Worm (Caenorhabditis elegans) whole organism, young adult: ENCODE results near the gene srt-8.
A peak's percentile ranks its signal among the peaks of the same experiment; 100 is the strongest.
"Not testable (repeated sequence)": the region's sequence is repeated elsewhere in the genome, so short reads cannot be mapped to it uniquely, and the experiment has no call there.

Experiments
- B0035.1 ChIP-seq: sonication (generic microtip); optimal IDR thresholded peaks from 2 replicates; lab custom pipeline; 2016; ENCODE audit warnings: missing genetic modification characterization, mild to moderate bottlenecking, missing compliant biosample characterization, missing genotype, missing genetic modification reagents
- F23B12.7 ChIP-seq: sonication (generic microtip); optimal IDR thresholded peaks from 2 replicates; lab custom pipeline; 2017; ENCODE audit warnings: missing genetic modification characterization, mild to moderate bottlenecking, missing compliant biosample characterization, antibody characterized with exemption, moderate library complexity; ENCODE audit not compliant: insufficient read depth
- F37B4.10 ChIP-seq: fragments of 200-800 bp; sonication (Bioruptor generic); IDR thresholded peaks from 2 replicates; pipeline ENCODE4 v1.3.6; 2022; ENCODE audit warnings: missing genetic modification characterization, missing compliant biosample characterization
- F39B2.1 ChIP-seq: fragments of 200-800 bp; sonication (Bioruptor generic); IDR thresholded peaks from 2 replicates; pipeline ENCODE4 v1.3.6; 2022; ENCODE audit warnings: missing genetic modification reagents, missing genetic modification characterization, missing compliant biosample characterization
- F49E8.2 ChIP-seq: sonication (generic microtip); optimal IDR thresholded peaks from 3 replicates; lab custom pipeline; 2017; ENCODE audit warnings: missing genetic modification characterization, mild to moderate bottlenecking, missing compliant biosample characterization, antibody characterized with exemption, moderate library complexity; ENCODE audit not compliant: insufficient read depth
- K11D2.4 ChIP-seq: fragments of 200-800 bp; sonication (Bioruptor generic); IDR thresholded peaks from 2 replicates; pipeline ENCODE4 v1.3.6; 2022; ENCODE audit warnings: missing genetic modification reagents, missing genetic modification characterization, missing compliant biosample characterization
- Y53F4B.3 ChIP-seq: fragments of 200-800 bp; sonication (Bioruptor generic); IDR thresholded peaks from 2 replicates; pipeline ENCODE4 v1.3.6; 2022; ENCODE audit warnings: missing genetic modification reagents, missing genetic modification characterization, missing compliant biosample characterization
- Y53G8AR.9 ChIP-seq: fragments of 200-800 bp; sonication (Bioruptor generic); conservative IDR thresholded peaks from 2 replicates; pipeline ENCODE4 v1.3.6; 2022; ENCODE audit warnings: missing genetic modification reagents, missing genetic modification characterization, missing compliant biosample characterization
- Y67H2A.10 ChIP-seq: fragments of 200-800 bp; sonication (Bioruptor generic); conservative IDR thresholded peaks from 2 replicates; pipeline ENCODE4 v1.3.6; 2022; ENCODE audit warnings: missing genetic modification reagents, missing genetic modification characterization, missing compliant biosample characterization
- Y95B8A.8 ChIP-seq: fragments of 200-800 bp; sonication (Bioruptor generic); IDR thresholded peaks from 2 replicates; pipeline ENCODE4 v1.3.6; 2022; ENCODE audit warnings: missing genetic modification reagents, missing genetic modification characterization, missing compliant biosample characterization
- aptf-2 ChIP-seq: fragments of 200-800 bp; sonication (Bioruptor generic); conservative IDR thresholded peaks from 2 replicates; pipeline ENCODE4 v1.3.6; 2022; ENCODE audit warnings: missing genetic modification reagents, missing genetic modification characterization, missing compliant biosample characterization
- aptf-3 ChIP-seq: fragments of 200-800 bp; sonication (Bioruptor generic); IDR thresholded peaks from 2 replicates; pipeline ENCODE4 v1.3.6; 2022; ENCODE audit warnings: missing genetic modification characterization, missing compliant biosample characterization
- bed-1 ChIP-seq: fragments of 200-800 bp; sonication (Bioruptor generic); IDR thresholded peaks from 2 replicates; pipeline ENCODE4 v1.3.6; 2022; ENCODE audit warnings: missing genetic modification reagents, missing genetic modification characterization, missing compliant biosample characterization
- bed-2 ChIP-seq: fragments of 200-800 bp; sonication (Bioruptor generic); IDR thresholded peaks from 2 replicates; pipeline ENCODE4 v1.3.6; 2022; ENCODE audit warnings: missing genetic modification reagents, missing genetic modification characterization, missing compliant biosample characterization
- ccch-3 ChIP-seq: fragments of 200-800 bp; sonication (Bioruptor generic); optimal IDR thresholded peaks from 2 replicates; lab custom pipeline; 2018; ENCODE audit warnings: mild to moderate bottlenecking, missing genetic modification characterization, missing compliant biosample characterization
- cebp-2 ChIP-seq: fragments of 200-800 bp; sonication (Bioruptor generic); IDR thresholded peaks from 2 replicates; pipeline ENCODE4 v1.3.6; 2022; ENCODE audit warnings: missing genetic modification characterization, missing compliant biosample characterization
- ceh-100 ChIP-seq: fragments of 200-800 bp; sonication (Bioruptor generic); IDR thresholded peaks from 2 replicates; pipeline ENCODE4 v1.3.6; 2022; ENCODE audit warnings: missing genetic modification reagents, missing genetic modification characterization, missing compliant biosample characterization
- ceh-40 ChIP-seq: fragments of 200-800 bp; sonication (Bioruptor generic); IDR thresholded peaks from 2 replicates; pipeline ENCODE4 v1.3.6; 2022; ENCODE audit warnings: missing genetic modification characterization, missing compliant biosample characterization
- die-1 ChIP-seq: sonication (generic microtip); optimal IDR thresholded peaks from 2 replicates; lab custom pipeline; 2016; ENCODE audit warnings: missing genotype, mild to moderate bottlenecking, missing genetic modification characterization, missing compliant biosample characterization
- dox-1 ChIP-seq: fragments of 200-800 bp; sonication (Bioruptor generic); IDR thresholded peaks from 2 replicates; pipeline ENCODE4 v1.3.6; 2022; ENCODE audit warnings: missing genetic modification reagents, missing genetic modification characterization, missing compliant biosample characterization
- egl-18 ChIP-seq: fragments of 200-800 bp; sonication (Bioruptor generic); IDR thresholded peaks from 2 replicates; pipeline ENCODE4 v1.3.6; 2022; ENCODE audit warnings: missing genetic modification reagents, missing genetic modification characterization, missing compliant biosample characterization
- lag-1 ChIP-seq: fragments of 200-800 bp; sonication (Bioruptor generic); IDR thresholded peaks from 2 replicates; pipeline ENCODE4 v1.3.6; 2022; ENCODE audit warnings: missing genetic modification reagents, missing genetic modification characterization, missing compliant biosample characterization
- lin-54 ChIP-seq: fragments of 200-800 bp; sonication (Bioruptor generic); optimal IDR thresholded peaks from 2 replicates; lab custom pipeline; 2018; ENCODE audit warnings: mild to moderate bottlenecking, missing genetic modification characterization, missing compliant biosample characterization
- lsy-27 ChIP-seq: sonication (generic microtip); optimal IDR thresholded peaks from 2 replicates; lab custom pipeline; 2017; ENCODE audit warnings: missing genetic modification characterization, mild to moderate bottlenecking, missing compliant biosample characterization, antibody characterized with exemption, missing genotype, borderline replicate concordance; ENCODE audit not compliant: insufficient read depth
- madf-10 ChIP-seq: sonication (generic microtip); optimal IDR thresholded peaks from 2 replicates; lab custom pipeline; 2016; ENCODE audit warnings: mild to moderate bottlenecking, missing genetic modification characterization, missing compliant biosample characterization
- madf-3 ChIP-seq: fragments of 200-800 bp; sonication (Bioruptor generic); IDR thresholded peaks from 2 replicates; pipeline ENCODE4 v1.3.6; 2022; ENCODE audit warnings: missing genetic modification reagents, missing genetic modification characterization, missing compliant biosample characterization
- madf-6 ChIP-seq: fragments of 200-800 bp; sonication (Bioruptor generic); IDR thresholded peaks from 2 replicates; pipeline ENCODE4 v1.3.6; 2022; ENCODE audit warnings: missing genetic modification reagents, missing genetic modification characterization, missing compliant biosample characterization
- madf-8 ChIP-seq: fragments of 200-800 bp; sonication (Bioruptor generic); conservative IDR thresholded peaks from 2 replicates; pipeline ENCODE4 v1.3.6; 2022; ENCODE audit warnings: missing genetic modification reagents, missing genetic modification characterization, missing compliant biosample characterization
- mcd-1 ChIP-seq: fragments of 200-800 bp; sonication (Bioruptor generic); IDR thresholded peaks from 2 replicates; pipeline ENCODE4 v1.3.6; 2022; ENCODE audit warnings: missing genetic modification reagents, missing genetic modification characterization, missing compliant biosample characterization
- mes-4 ChIP-seq: sonication (generic microtip); optimal IDR thresholded peaks from 2 replicates; lab custom pipeline; 2016; ENCODE audit warnings: missing genotype, missing genetic modification characterization, missing compliant biosample characterization
- nfya-1 ChIP-seq: sonication (generic microtip); optimal IDR thresholded peaks from 2 replicates; lab custom pipeline; 2017; ENCODE audit warnings: antibody characterized with exemption, missing compliant biosample characterization, missing genetic modification characterization, borderline replicate concordance; ENCODE audit not compliant: insufficient read depth
- nhr-120 ChIP-seq: fragments of 200-800 bp; sonication (Bioruptor generic); IDR thresholded peaks from 2 replicates; pipeline ENCODE4 v1.3.6; 2022; ENCODE audit warnings: missing genetic modification characterization, missing compliant biosample characterization
- pbrm-1 ChIP-seq: fragments of 200-800 bp; sonication (Bioruptor generic); IDR thresholded peaks from 2 replicates; pipeline ENCODE4 v1.3.6; 2022; ENCODE audit warnings: missing genetic modification reagents, missing genetic modification characterization, missing compliant biosample characterization
- pha-4 ChIP-seq: fragments of 150-350 bp; sonication (generic microtip); optimal IDR thresholded peaks from 2 replicates; lab custom pipeline; 2014; ENCODE audit warnings: missing biosample characterization, missing genetic modification reagents, missing genetic modification characterization
- sea-2 ChIP-seq: fragments of 200-800 bp; sonication (Bioruptor generic); IDR thresholded peaks from 2 replicates; pipeline ENCODE4 v1.3.6; 2022; ENCODE audit warnings: missing genetic modification characterization, missing compliant biosample characterization
- snpc-4 ChIP-seq, 5 experiments: fragments of 150-350 bp in 1 of 5; sonication (generic microtip) in 4 of 5; optimal IDR thresholded peaks; 2 replicates each; lab custom pipeline; 2014 to 2018; ENCODE audit warnings: missing genetic modification characterization in 5 of 5, missing biosample characterization in 3 of 5, antibody characterized with exemption in 2 of 5, mild to moderate bottlenecking in 2 of 5, missing compliant biosample characterization in 2 of 5, missing genotype in 2 of 5, moderate library complexity in 2 of 5, missing genetic modification reagents in 1 of 5
- sptf-2 ChIP-seq: fragments of 200-800 bp; sonication (Bioruptor generic); optimal IDR thresholded peaks from 2 replicates; lab custom pipeline; 2018; ENCODE audit warnings: mild to moderate bottlenecking, missing genetic modification characterization, missing compliant biosample characterization
- tlf-1 ChIP-seq: fragments of 200-800 bp; sonication (Bioruptor generic); optimal IDR thresholded peaks from 2 replicates; lab custom pipeline; 2018; ENCODE audit warnings: mild to moderate bottlenecking, missing genetic modification characterization, missing compliant biosample characterization
- xnd-1 ChIP-seq: sonication (generic microtip); optimal IDR thresholded peaks from 2 replicates; lab custom pipeline; 2016; ENCODE audit warnings: missing genotype, missing genetic modification reagents, missing genetic modification characterization, missing compliant biosample characterization
- ztf-25 ChIP-seq: fragments of 200-800 bp; sonication (Bioruptor generic); IDR thresholded peaks from 2 replicates; pipeline ENCODE4 v1.3.6; 2022; ENCODE audit warnings: missing genetic modification reagents, missing genetic modification characterization, missing compliant biosample characterization
- ztf-26 ChIP-seq: sonication (generic microtip); optimal IDR thresholded peaks from 2 replicates; lab custom pipeline; 2017; ENCODE audit warnings: missing genetic modification characterization, missing compliant biosample characterization

The srt-8 gene

DNA sequence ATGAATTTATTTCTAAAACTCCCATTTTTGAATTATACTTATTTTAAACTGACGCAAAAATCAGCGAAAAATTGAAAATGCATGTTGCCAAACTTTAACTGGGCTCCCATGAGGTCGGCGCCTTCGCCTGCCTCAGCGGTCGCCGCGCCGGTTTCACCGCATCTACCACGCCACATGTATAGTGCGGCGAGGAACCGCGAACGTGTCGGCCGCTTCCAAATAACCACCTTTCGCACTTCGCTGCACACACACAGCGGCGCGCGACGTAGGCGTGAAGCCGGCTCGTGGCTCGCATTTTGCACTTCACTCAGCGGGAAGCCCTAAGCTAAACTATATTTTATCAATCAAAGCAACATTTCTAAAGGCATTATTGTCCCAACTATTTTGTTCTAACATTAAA, 14.2 kb downstream of the srt-8 start:
- TF ChIP-seq snpc-4 (GFP tag; optimal IDR thresholded peaks at IDR 0.05; lab: Kevin White, UChicago) (no peak), snpc-4 (tag; optimal IDR thresholded peaks at IDR 0.05; lab: Kevin White, UChicago) (peak in 1 of 4 experiments; percentile 53), pbrm-1 (GFP tag; lab: Robert Waterston, UW) (no peak)

DNA sequence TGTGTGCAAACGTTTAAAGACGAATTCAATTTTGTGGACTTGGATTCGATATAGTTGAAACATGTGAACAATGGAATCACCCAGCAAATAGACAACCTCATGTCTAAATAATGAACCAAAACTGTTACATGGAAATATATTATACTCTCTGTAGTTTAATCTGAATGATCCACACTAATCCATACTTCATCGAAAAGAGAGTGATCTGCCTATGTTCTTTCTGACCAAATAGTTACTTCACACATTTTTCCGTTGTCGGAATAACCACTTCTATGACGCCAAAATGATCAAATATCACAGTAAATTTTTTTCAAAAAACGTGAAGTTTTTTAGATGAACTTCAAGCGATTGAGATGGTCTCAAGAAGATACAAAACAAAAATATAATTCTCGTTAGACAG, 15.7 kb downstream of the srt-8 start, which contains the start of gene Y73C8C.4:
Gene Y73C8C.4, minus strand, starts transcription at position 101 of the 400 bp plus-strand sequence.
- TF ChIP-seq pha-4 (tag; lab: Kevin White, UChicago); mcd-1 (GFP tag; lab: Robert Waterston, UW); bed-1 (GFP tag; lab: Robert Waterston, UW): not testable (repeated sequence)

DNA sequence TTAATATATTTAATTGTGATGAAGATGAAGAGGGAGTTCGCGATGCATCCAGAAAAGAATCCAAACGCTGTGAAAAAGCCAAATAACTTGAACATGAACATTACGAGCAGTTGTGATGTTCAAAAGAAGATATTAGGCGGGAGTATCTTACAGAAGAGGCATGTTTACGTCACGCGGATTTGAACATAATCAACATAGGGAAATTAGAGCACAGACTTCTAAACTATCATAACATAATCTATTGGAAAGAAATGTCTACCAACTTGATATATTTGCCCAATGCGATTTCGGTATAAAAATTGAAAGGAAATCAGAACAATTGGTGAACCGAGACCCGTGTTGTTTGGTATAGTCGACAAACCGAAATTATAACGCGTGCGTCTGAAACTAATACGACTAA, 17.8 kb downstream of the srt-8 start, which contains the start of gene str-66:
Gene str-66, minus strand, starts transcription at position 101 of the 400 bp plus-strand sequence.
- TF ChIP-seq sea-2 (GFP tag; lab: Robert Waterston, UW) (no peak), ztf-26 (tag; lab: Kevin White, UChicago) (no peak), F37B4.10 (GFP tag; lab: Robert Waterston, UW) (no peak), F49E8.2 (no peak), sptf-2 (GFP tag; lab: Kevin White, UChicago) (no peak), madf-6 (GFP tag; lab: Robert Waterston, UW) (no peak), mes-4 (tag; lab: Kevin White, UChicago) (no peak)

DNA sequence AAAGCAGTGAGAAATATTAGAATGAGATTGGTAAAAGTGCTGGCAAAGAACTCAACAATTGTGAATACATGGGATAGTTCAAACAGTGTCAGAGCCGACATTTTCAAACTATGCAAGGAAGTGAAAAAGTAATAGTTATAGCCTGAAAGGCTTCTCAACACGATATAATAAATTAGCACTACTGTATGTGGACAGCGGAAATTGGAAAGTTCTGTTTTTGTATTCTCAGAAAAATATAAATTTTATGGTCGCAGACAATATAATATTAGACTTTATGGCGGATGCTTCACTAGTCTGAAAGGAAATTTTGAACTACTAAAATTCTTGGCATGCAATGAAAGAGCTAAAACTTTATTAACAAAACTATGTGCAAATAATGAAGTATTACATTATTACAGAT, 19.4 kb downstream of the srt-8 start, which contains the start of gene str-69:
Gene str-69, minus strand, starts transcription at position 101 of the 400 bp plus-strand sequence.
- TF ChIP-seq madf-3 (GFP tag; lab: Robert Waterston, UW) (no peak), K11D2.4 (GFP tag; lab: Robert Waterston, UW) (no peak), mcd-1 (GFP tag; lab: Robert Waterston, UW) (no peak), bed-2 (GFP tag; lab: Robert Waterston, UW) (no peak), bed-1 (GFP tag; lab: Robert Waterston, UW) (no peak), nhr-120 (GFP tag; lab: Robert Waterston, UW) (no peak), pha-4 (tag; lab: Kevin White, UChicago) (no peak), ccch-3 (GFP tag; lab: Kevin White, UChicago) (no peak), ztf-25 (GFP tag; lab: Robert Waterston, UW) (no peak), F23B12.7 (no peak), aptf-2 (GFP tag; lab: Robert Waterston, UW) (no peak), madf-6 (GFP tag; lab: Robert Waterston, UW) (no peak), Y67H2A.10 (GFP tag; lab: Robert Waterston, UW) (no peak), tlf-1 (GFP tag; lab: Kevin White, UChicago) (no peak), lsy-27 (no peak), madf-8 (GFP tag; lab: Robert Waterston, UW) (no peak)

DNA sequence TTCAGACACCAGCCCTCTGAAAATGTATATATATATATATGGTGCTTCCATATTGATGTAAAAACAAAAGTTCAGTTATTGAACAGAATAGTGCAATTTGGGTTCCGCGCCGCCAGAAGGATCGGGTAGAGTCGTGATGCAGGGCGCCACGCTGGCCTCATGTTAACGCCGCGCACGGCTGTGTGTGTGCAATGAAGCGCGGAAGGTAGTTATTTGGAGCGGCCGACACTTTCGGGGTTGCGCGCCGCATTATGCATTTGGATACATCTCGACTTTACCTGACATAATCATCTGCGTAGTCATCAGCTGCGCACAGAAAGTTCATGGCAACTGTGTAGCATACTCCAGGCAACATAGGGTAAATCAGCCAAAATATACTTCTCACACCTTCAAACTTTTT, 20.4 kb downstream of the srt-8 start:
- TF ChIP-seq lin-54 (GFP tag; lab: Kevin White, UChicago) (no peak), ceh-100 (GFP tag; lab: Robert Waterston, UW) (no peak), madf-10 (tag; lab: Kevin White, UChicago) (no peak), B0035.1 (no peak), dox-1 (GFP tag; lab: Robert Waterston, UW) (no peak), die-1 (tag; lab: Kevin White, UChicago) (no peak), snpc-4 (GFP tag; optimal IDR thresholded peaks at IDR 0.05; lab: Kevin White, UChicago) (peak; percentile 21), snpc-4 (tag; optimal IDR thresholded peaks at IDR 0.05; lab: Kevin White, UChicago) (peak in 1 of 4 experiments; percentile 91), Y53F4B.3 (no peak), ceh-40 (no peak), aptf-2 (GFP tag; lab: Robert Waterston, UW) (no peak), lag-1 (GFP tag; lab: Robert Waterston, UW) (no peak), nfya-1 (no peak), Y53G8AR.9 (GFP tag; lab: Robert Waterston, UW) (no peak), cebp-2 (GFP tag; lab: Robert Waterston, UW) (no peak), aptf-3 (GFP tag; lab: Robert Waterston, UW) (no peak), xnd-1 (tag; lab: Kevin White, UChicago) (no peak), Y95B8A.8 (GFP tag; lab: Robert Waterston, UW) (no peak), egl-18 (0 out of 2 replicates have a peak, but pooled peaks have one; percentile 14), F39B2.1 (no peak)
